Worm (Caenorhabditis elegans) whole organism, young adult: ENCODE results near the gene Y49F6C.8.

Experiments
- B0019.2 ChIP-seq: fragments of 200-800 bp; sonication (Bioruptor generic); conservative IDR thresholded peaks from 2 replicates; pipeline ENCODE4 v1.3.6; 2022; ENCODE audit warnings: missing genetic modification reagents, missing genetic modification characterization, missing compliant biosample characterization
- B0035.1 ChIP-seq: sonication (generic microtip); optimal IDR thresholded peaks from 2 replicates; lab custom pipeline; 2016; ENCODE audit warnings: missing genetic modification characterization, mild to moderate bottlenecking, missing compliant biosample characterization, missing genotype, missing genetic modification reagents
- B0261.1 ChIP-seq: sonication (generic microtip); optimal IDR thresholded peaks from 2 replicates; lab custom pipeline; 2016; ENCODE audit warnings: mild to moderate bottlenecking, missing genetic modification characterization, moderate library complexity, missing compliant biosample characterization
- C06A6.2 ChIP-seq: fragments of 200-800 bp; sonication (Bioruptor generic); conservative IDR thresholded peaks from 2 replicates; pipeline ENCODE4 v1.3.6; 2022; ENCODE audit warnings: missing genetic modification characterization, missing compliant biosample characterization
- F37B4.10 ChIP-seq: fragments of 200-800 bp; sonication (Bioruptor generic); IDR thresholded peaks from 2 replicates; pipeline ENCODE4 v1.3.6; 2022; ENCODE audit warnings: missing genetic modification characterization, missing compliant biosample characterization
- F39B2.1 ChIP-seq: fragments of 200-800 bp; sonication (Bioruptor generic); IDR thresholded peaks from 2 replicates; pipeline ENCODE4 v1.3.6; 2022; ENCODE audit warnings: missing genetic modification reagents, missing genetic modification characterization, missing compliant biosample characterization
- F52B5.7 ChIP-seq: sonication (generic microtip); optimal IDR thresholded peaks from 2 replicates; lab custom pipeline; 2016; ENCODE audit warnings: mild to moderate bottlenecking, missing genetic modification characterization, missing compliant biosample characterization
- K11D2.4 ChIP-seq: fragments of 200-800 bp; sonication (Bioruptor generic); IDR thresholded peaks from 2 replicates; pipeline ENCODE4 v1.3.6; 2022; ENCODE audit warnings: missing genetic modification reagents, missing genetic modification characterization, missing compliant biosample characterization
- T07F8.4 ChIP-seq: sonication (generic microtip); optimal IDR thresholded peaks from 2 replicates; lab custom pipeline; 2016; ENCODE audit warnings: mild to moderate bottlenecking, missing genetic modification characterization, moderate library complexity, missing compliant biosample characterization
- Y53F4B.3 ChIP-seq: fragments of 200-800 bp; sonication (Bioruptor generic); IDR thresholded peaks from 2 replicates; pipeline ENCODE4 v1.3.6; 2022; ENCODE audit warnings: missing genetic modification reagents, missing genetic modification characterization, missing compliant biosample characterization
- Y56A3A.18 ChIP-seq: fragments of 200-800 bp; sonication (Bioruptor generic); IDR thresholded peaks from 2 replicates; pipeline ENCODE4 v1.3.6; 2022; ENCODE audit warnings: missing genetic modification reagents, missing genetic modification characterization, missing compliant biosample characterization
- ZK185.1 ChIP-seq: sonication (generic microtip); optimal IDR thresholded peaks from 2 replicates; lab custom pipeline; 2016; ENCODE audit warnings: mild to moderate bottlenecking, missing genetic modification characterization, missing compliant biosample characterization; ENCODE audit not compliant: poor library complexity, severe bottlenecking
- athp-1 ChIP-seq: sonication (generic microtip); optimal IDR thresholded peaks from 2 replicates; lab custom pipeline; 2017; ENCODE audit warnings: mild to moderate bottlenecking, missing genetic modification characterization, missing compliant biosample characterization
- attf-5 ChIP-seq: fragments of 200-800 bp; sonication (Bioruptor generic); optimal IDR thresholded peaks from 2 replicates; lab custom pipeline; 2018; ENCODE audit warnings: mild to moderate bottlenecking, missing genetic modification characterization, missing compliant biosample characterization
- ceh-100 ChIP-seq: fragments of 200-800 bp; sonication (Bioruptor generic); IDR thresholded peaks from 2 replicates; pipeline ENCODE4 v1.3.6; 2022; ENCODE audit warnings: missing genetic modification reagents, missing genetic modification characterization, missing compliant biosample characterization
- ceh-40 ChIP-seq: fragments of 200-800 bp; sonication (Bioruptor generic); IDR thresholded peaks from 2 replicates; pipeline ENCODE4 v1.3.6; 2022; ENCODE audit warnings: missing genetic modification characterization, missing compliant biosample characterization
- ceh-58 ChIP-seq: fragments of 200-800 bp; sonication (Bioruptor generic); IDR thresholded peaks from 2 replicates; pipeline ENCODE4 v1.3.6; 2022; ENCODE audit warnings: missing genetic modification characterization, missing compliant biosample characterization
- chd-7 ChIP-seq: sonication (generic microtip); optimal IDR thresholded peaks from 2 replicates; lab custom pipeline; 2016; ENCODE audit warnings: mild to moderate bottlenecking, missing genetic modification characterization, moderate library complexity, missing compliant biosample characterization
- die-1 ChIP-seq: sonication (generic microtip); optimal IDR thresholded peaks from 2 replicates; lab custom pipeline; 2016; ENCODE audit warnings: missing genotype, mild to moderate bottlenecking, missing genetic modification characterization, missing compliant biosample characterization
- efl-1 ChIP-seq: fragments of 150-350 bp; optimal IDR thresholded peaks from 2 replicates; lab custom pipeline; 2014; ENCODE audit warnings: missing biosample characterization, missing genetic modification reagents, missing genetic modification characterization
- egrh-3 ChIP-seq: fragments of 200-800 bp; sonication (Bioruptor generic); IDR thresholded peaks from 2 replicates; pipeline ENCODE4 v1.3.6; 2022; ENCODE audit warnings: missing genetic modification reagents, missing genetic modification characterization, missing compliant biosample characterization
- ets-4 ChIP-seq: fragments of 200-800 bp; sonication (Bioruptor generic); optimal IDR thresholded peaks from 2 replicates; lab custom pipeline; 2018; ENCODE audit warnings: mild to moderate bottlenecking, missing genetic modification characterization, missing compliant biosample characterization
- hlh-12 ChIP-seq: sonication (generic microtip); optimal IDR thresholded peaks from 2 replicates; lab custom pipeline; 2016; ENCODE audit warnings: missing genetic modification characterization, missing compliant biosample characterization
- hmg-1.2 ChIP-seq: fragments of 200-800 bp; sonication (Bioruptor generic); IDR thresholded peaks from 2 replicates; pipeline ENCODE4 v1.3.6; 2022; ENCODE audit warnings: missing genetic modification reagents, missing genetic modification characterization, missing compliant biosample characterization
- hrde-1 ChIP-seq: sonication (generic microtip); optimal IDR thresholded peaks from 2 replicates; lab custom pipeline; 2016; ENCODE audit warnings: missing genetic modification characterization, mild to moderate bottlenecking, missing compliant biosample characterization, moderate library complexity, missing genotype, missing genetic modification reagents, borderline replicate concordance
- let-607 ChIP-seq, 2 experiments: fragments of 200-800 bp in 1 of 2; sonication (Bioruptor generic) in 1 of 2; sonication (generic microtip) in 1 of 2; optimal IDR thresholded peaks; 2 replicates each; lab custom pipeline; 2016 to 2018; ENCODE audit warnings: mild to moderate bottlenecking in 2 of 2, missing compliant biosample characterization in 2 of 2, missing genetic modification characterization in 2 of 2, moderate library complexity in 2 of 2, missing genotype in 1 of 2
- lin-40 ChIP-seq: sonication (generic microtip); optimal IDR thresholded peaks from 2 replicates; lab custom pipeline; 2016; ENCODE audit warnings: missing genetic modification characterization, mild to moderate bottlenecking, missing compliant biosample characterization, missing genotype, missing genetic modification reagents
- madf-10 ChIP-seq: sonication (generic microtip); optimal IDR thresholded peaks from 2 replicates; lab custom pipeline; 2016; ENCODE audit warnings: mild to moderate bottlenecking, missing genetic modification characterization, missing compliant biosample characterization
- mcd-1 ChIP-seq: fragments of 200-800 bp; sonication (Bioruptor generic); IDR thresholded peaks from 2 replicates; pipeline ENCODE4 v1.3.6; 2022; ENCODE audit warnings: missing genetic modification reagents, missing genetic modification characterization, missing compliant biosample characterization
- nfya-2 ChIP-seq: fragments of 200-800 bp; sonication (Bioruptor generic); IDR thresholded peaks from 2 replicates; pipeline ENCODE4 v1.3.6; 2022; ENCODE audit warnings: missing genetic modification reagents, missing genetic modification characterization, missing compliant biosample characterization
- rec-8 ChIP-seq, 2 experiments: sonication (generic microtip); optimal IDR thresholded peaks; 2 replicates each; lab custom pipeline; 2016; ENCODE audit warnings: mild to moderate bottlenecking in 2 of 2, missing genetic modification characterization in 2 of 2, missing genetic modification reagents in 2 of 2, missing genotype in 2 of 2, missing biosample characterization in 1 of 2, missing compliant biosample characterization in 1 of 2, moderate library complexity in 1 of 2
- repo-1 ChIP-seq: sonication (generic microtip); optimal IDR thresholded peaks from 2 replicates; lab custom pipeline; 2017; ENCODE audit warnings: mild to moderate bottlenecking, missing genetic modification characterization, missing compliant biosample characterization
- snpc-1.1 ChIP-seq: sonication (generic microtip); optimal IDR thresholded peaks from 2 replicates; lab custom pipeline; 2017; ENCODE audit warnings: missing genetic modification characterization, mild to moderate bottlenecking, missing compliant biosample characterization, antibody characterized with exemption, moderate library complexity, missing genotype, missing genetic modification reagents; ENCODE audit not compliant: insufficient read depth
- snpc-1.3 ChIP-seq: sonication (generic microtip); optimal IDR thresholded peaks from 2 replicates; lab custom pipeline; 2017; ENCODE audit warnings: missing genetic modification characterization, mild to moderate bottlenecking, missing compliant biosample characterization, antibody characterized with exemption, moderate library complexity, missing genotype, missing genetic modification reagents; ENCODE audit not compliant: insufficient read depth
- somi-1 ChIP-seq: fragments of 200-800 bp; sonication (Bioruptor generic); optimal IDR thresholded peaks from 2 replicates; lab custom pipeline; 2018; ENCODE audit warnings: mild to moderate bottlenecking, missing genetic modification characterization, missing compliant biosample characterization
- sptf-2 ChIP-seq: fragments of 200-800 bp; sonication (Bioruptor generic); optimal IDR thresholded peaks from 2 replicates; lab custom pipeline; 2018; ENCODE audit warnings: mild to moderate bottlenecking, missing genetic modification characterization, missing compliant biosample characterization
- xnd-1 ChIP-seq: sonication (generic microtip); optimal IDR thresholded peaks from 2 replicates; lab custom pipeline; 2016; ENCODE audit warnings: missing genotype, missing genetic modification reagents, missing genetic modification characterization, missing compliant biosample characterization

Y49F6C.8 gene

DNA sequence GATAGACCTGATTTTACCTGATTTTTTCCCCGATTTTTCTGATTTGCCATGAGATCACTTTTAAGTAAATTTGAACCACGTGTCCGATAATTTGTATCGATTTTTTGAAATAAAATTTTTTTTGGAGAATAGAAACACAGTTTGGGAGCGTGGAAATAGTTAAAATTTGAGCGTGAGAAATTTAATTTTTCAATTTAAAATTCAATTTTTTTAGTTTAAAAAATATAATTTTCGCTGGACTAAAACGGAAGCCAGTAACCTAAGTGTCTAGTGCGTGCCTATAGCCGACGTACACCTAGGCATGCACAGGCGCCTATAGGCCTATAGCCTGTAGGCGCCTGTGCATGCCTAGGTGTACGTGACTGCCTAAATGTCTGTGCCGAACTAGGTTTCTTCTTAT lies 29.3 kb upstream of the Y49F6C.8 start, which contains the start of gene nep-9:
TSS of gene nep-9 (minus strand) at position 101 of the 400 bp plus-strand sequence.
- TF ChIP-seq sptf-2 (GFP tag; lab: Kevin White, UChicago), result no peak
- no peak for TF ChIP-seq attf-5
- no peak for TF ChIP-seq F39B2.1 (GFP tag; lab: Robert Waterston, UW)
- no peak for TF ChIP-seq rec-8 (tag; optimal IDR thresholded peaks at IDR 0.05; lab: Kevin White, UChicago)
- TF ChIP-seq efl-1, result no peak
- no peak for TF ChIP-seq mcd-1 (GFP tag; lab: Robert Waterston, UW)
- no peak for TF ChIP-seq ets-4 (GFP tag; lab: Kevin White, UChicago)
- TF ChIP-seq nfya-2 (GFP tag; lab: Robert Waterston, UW), result no peak
- TF ChIP-seq, all 124 proteins: peak for 0

DNA sequence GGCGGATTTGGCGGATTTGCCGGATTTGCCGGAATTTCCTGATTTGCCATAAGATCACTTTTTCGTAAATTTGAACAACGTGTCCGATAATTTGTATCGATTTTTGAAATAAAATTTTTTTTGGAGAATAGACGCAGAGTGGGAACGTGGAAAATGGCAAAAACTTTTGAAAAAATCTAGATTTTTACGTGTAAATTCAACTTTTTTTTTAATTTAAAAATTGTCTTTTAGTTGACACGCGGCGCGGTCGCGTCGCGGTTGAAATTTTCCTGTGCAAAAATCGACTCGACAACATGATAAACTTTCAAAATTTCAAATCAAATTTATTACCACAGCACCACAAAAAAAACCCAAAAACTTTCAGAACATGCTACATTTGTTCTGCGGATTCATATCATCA lies 25.6 kb upstream of the Y49F6C.8 start, which contains the start of gene nep-20:
TSS of gene nep-20 (minus strand) at position 101 of the 400 bp plus-strand sequence.
- TF ChIP-seq lin-40 (tag; lab: Kevin White, UChicago) (no peak), hmg-1.2 (no peak), somi-1 (GFP tag; lab: Kevin White, UChicago) (no peak), Y56A3A.18 (GFP tag; lab: Robert Waterston, UW) (no peak), B0019.2 (GFP tag; lab: Robert Waterston, UW) (no peak), snpc-1.3 (tag; lab: Kevin White, UChicago) (no peak), madf-10 (tag; lab: Kevin White, UChicago) (no peak), T07F8.4 (tag; lab: Kevin White, UChicago) (no peak), die-1 (no peak), B0035.1 (tag; lab: Kevin White, UChicago) (no peak), xnd-1 (tag; lab: Kevin White, UChicago) (no peak), chd-7 (tag; lab: Kevin White, UChicago) (no peak), ceh-100 (GFP tag; lab: Robert Waterston, UW) (no peak), athp-1 (tag; lab: Kevin White, UChicago) (no peak), hrde-1 (no peak), K11D2.4 (no peak), F37B4.10 (GFP tag; lab: Robert Waterston, UW) (no peak), snpc-1.1 (tag; lab: Kevin White, UChicago) (no peak), let-607 (tag; optimal IDR thresholded peaks at IDR 0.05; lab: Kevin White, UChicago) (no peak)

DNA sequence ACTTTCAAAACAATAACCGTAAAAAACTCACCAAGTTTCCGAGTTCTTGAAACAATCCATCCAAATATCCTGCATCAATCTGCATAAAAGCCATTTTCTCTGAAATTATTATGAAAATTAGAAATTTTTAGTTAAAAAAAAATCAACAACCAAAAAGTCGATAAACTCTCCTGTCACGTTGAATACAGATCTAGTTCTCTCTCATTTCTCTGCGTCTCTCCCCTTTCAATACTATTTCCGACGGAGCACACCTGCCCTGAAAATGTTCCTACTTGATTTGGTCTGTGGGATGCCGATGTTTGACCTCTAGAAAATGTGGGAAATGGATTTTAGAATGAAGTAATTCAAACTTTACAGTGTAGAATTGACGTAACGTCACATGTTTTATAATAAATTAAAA lies 17.6 kb upstream of the Y49F6C.8 start, which contains the start of gene T06D4.6:
TSS of gene T06D4.6 (minus strand) at position 101 of the 400 bp plus-strand sequence.
- TF ChIP-seq somi-1 (GFP tag; lab: Kevin White, UChicago) (no peak), hmg-1.2 (peak; percentile 52; the same call in 1 of the 2 replicates)

DNA sequence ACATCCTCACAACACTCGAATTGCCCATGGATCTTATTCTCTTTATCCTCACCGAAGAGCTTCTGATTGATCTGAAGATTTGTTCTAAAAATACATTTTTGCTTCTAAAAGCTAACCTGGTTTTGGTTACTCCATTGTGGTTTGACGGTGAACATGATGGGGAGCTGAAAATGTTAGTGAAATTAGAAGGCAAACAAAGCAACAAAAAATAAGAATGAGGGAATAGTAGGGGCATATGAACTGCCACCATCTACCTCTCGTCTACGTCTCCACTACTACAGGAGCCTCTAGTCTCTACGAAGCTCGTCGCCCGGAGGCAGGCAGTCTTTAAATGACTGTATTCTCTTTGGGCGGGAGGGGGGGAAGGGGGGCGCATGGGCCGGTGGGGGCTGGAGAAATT lies 15.8 kb upstream of the Y49F6C.8 start, which contains the start of gene T06D4.2:
TSS of gene T06D4.2 (minus strand) at position 170 of the 400 bp plus-strand sequence.
- TF ChIP-seq hlh-12 (tag; lab: Kevin White, UChicago), result no peak
- TF ChIP-seq egrh-3 (GFP tag; lab: Robert Waterston, UW), result no peak
- TF ChIP-seq xnd-1 (tag; lab: Kevin White, UChicago), result no peak
- TF ChIP-seq repo-1 (tag; lab: Kevin White, UChicago), result no peak
- TF ChIP-seq F52B5.7 (tag; lab: Kevin White, UChicago), result no peak
- no peak for TF ChIP-seq Y53F4B.3 (GFP tag; lab: Robert Waterston, UW)
- no peak for TF ChIP-seq ceh-100 (GFP tag; lab: Robert Waterston, UW)
- no peak for TF ChIP-seq B0261.1 (tag; lab: Kevin White, UChicago)
- TF ChIP-seq F37B4.10 (GFP tag; lab: Robert Waterston, UW), result no peak
- TF ChIP-seq ceh-58 (GFP tag; lab: Robert Waterston, UW), result no peak
- no peak for TF ChIP-seq ZK185.1 (tag; lab: Kevin White, UChicago)
- TF ChIP-seq ceh-40, result no peak
- no peak for TF ChIP-seq C06A6.2 (GFP tag; lab: Robert Waterston, UW)
- TF ChIP-seq, all 124 proteins: peak for 0
